Worm (Caenorhabditis elegans) whole organism, L4 larva: Measurements from ENCODE around the gene nhr-184.

Experiments used
- R02D3.7 ChIP-seq: fragments of 150-350 bp; sonication (generic microtip); optimal IDR thresholded peaks from 3 replicates; lab custom pipeline; 2014; ENCODE audit warnings: missing biosample characterization, missing genetic modification characterization
- nhr-237 ChIP-seq: sonication (generic microtip); optimal IDR thresholded peaks from 2 replicates; lab custom pipeline; 2017; ENCODE audit warnings: missing biosample characterization, missing genetic modification characterization
- nhr-25 ChIP-seq: sonication (generic microtip); optimal IDR thresholded peaks from 2 replicates; lab custom pipeline; 2017; ENCODE audit warnings: missing genetic modification characterization, mild to moderate bottlenecking, missing compliant biosample characterization, antibody characterized with exemption, moderate library complexity, borderline replicate concordance; ENCODE audit not compliant: insufficient read depth
- nhr-77 ChIP-seq: fragments of 150-350 bp; optimal IDR thresholded peaks from 2 replicates; lab custom pipeline; 2014; ENCODE audit warnings: missing biosample characterization, missing genetic modification characterization
- set-16 ChIP-seq: fragments of 200-800 bp; sonication (Bioruptor generic); IDR thresholded peaks from 2 replicates; pipeline ENCODE4 v1.3.6; 2022; ENCODE audit warnings: missing genetic modification reagents, missing genetic modification characterization, missing compliant biosample characterization

DNA sequence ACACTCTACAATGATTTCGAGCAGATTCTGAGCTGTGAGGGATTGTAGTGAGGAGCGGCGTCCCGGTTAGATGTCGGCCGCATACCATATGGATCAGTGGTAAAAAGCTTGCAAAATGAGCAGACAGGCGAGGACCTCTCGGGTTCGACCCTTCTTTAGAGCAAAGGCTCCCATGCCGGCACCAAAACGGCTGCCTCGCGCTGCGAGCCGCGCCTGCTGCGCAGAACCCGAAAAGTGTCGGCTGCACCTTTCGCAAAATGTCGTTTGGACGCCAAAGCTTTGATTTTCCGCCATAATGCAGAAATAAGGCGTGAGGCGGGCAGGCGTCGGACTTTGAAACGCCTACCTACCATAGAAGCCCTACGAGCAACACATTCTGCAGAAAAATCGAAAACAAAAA is 23.9 kb downstream of the nhr-184 start:
- TF ChIP-seq nhr-77 (no peak), nhr-25 (tag; lab: Kevin White, UChicago) (no peak), R02D3.7 (no peak), nhr-237 (tag; lab: Kevin White, UChicago) (no peak), set-16 (GFP tag; lab: Robert Waterston, UW) (peak; percentile 91)
